Worm (Caenorhabditis elegans): ENCODE data around the gene Y57G7A.2.

Gene Y57G7A.2

DNA sequence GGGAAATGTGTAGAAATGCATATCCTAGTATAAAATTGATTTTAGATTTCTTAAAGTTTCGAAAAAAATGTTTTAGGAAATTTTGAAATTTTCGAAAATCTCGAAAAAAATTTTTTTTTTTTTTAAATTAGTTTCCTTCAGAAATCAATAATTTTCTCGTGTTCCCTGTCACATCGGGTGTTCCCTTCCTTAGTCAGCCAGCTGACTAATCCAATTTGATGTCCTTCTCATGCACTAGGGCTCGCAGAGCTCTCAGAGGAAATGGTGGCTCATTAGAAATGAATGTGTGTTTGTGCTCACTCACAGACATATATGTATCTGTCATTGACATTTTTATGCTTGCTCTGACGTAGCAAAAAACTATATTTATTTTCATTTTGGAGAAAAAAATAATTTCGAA is 47.9 kb downstream of the Y57G7A.2 start:
- no peak for TF ChIP-seq ctbp-1 (GFP tag; IDR thresholded peaks at IDR 0.05)
- TF ChIP-seq aha-1 (tag), result peak; percentile 55

DNA sequence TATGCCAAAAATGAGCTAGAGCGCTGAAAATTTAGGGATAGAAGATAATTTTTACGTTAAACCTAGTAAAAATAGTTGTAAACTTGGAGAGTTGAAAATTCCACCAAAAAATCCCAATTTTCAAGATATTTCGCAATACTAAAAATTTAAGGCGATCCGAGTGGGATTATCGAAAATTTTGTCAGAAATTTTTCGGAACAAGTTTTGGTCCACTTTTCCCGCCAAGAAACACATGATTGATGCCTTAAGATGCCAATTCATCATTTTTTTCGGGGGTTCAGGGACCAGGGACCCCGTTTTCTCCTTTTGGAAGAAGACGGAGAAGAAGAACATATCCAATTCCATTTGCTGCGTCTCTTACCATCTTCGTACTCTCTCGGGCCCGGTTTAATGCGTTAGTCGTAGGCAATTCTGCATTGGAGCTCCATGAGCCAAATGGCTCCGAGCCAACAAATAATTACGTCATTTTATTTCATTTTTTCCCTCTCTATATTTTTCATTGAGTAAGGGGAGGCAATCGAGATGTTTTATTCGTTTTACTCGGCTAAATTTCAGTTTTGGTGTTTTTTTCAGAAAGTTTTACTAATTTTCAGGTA is 48.7 kb downstream of the Y57G7A.2 start:
- TF ChIP-seq ctbp-1 (GFP tag; IDR thresholded peaks at IDR 0.05), result no peak
- no peak for TF ChIP-seq T20F7.1 (GFP tag; optimal IDR thresholded peaks at IDR 0.05)
- no peak for TF ChIP-seq lim-7 (GFP tag; IDR thresholded peaks at IDR 0.05)
- TF ChIP-seq nhr-41 (GFP tag; IDR thresholded peaks at IDR 0.05), result no peak
- peak in 1 of 2 experiments; percentile 38 for TF ChIP-seq lsy-2 (tag; optimal IDR thresholded peaks at IDR 0.05)
- peak; percentile 75 for TF ChIP-seq ceh-20 (GFP tag; IDR thresholded peaks at IDR 0.05)
- TF ChIP-seq dve-1 (tag; optimal IDR thresholded peaks at IDR 0.05; ENCODE audit: insufficient read depth), result no peak
- TF ChIP-seq daf-8 (GFP tag; IDR thresholded peaks at IDR 0.05), result no peak
- TF ChIP-seq lin-1 (GFP tag; IDR thresholded peaks at IDR 0.05), result no peak
- TF ChIP-seq hif-1 (tag; optimal IDR thresholded peaks at IDR 0.05), result no peak
- TF ChIP-seq ama-1 (optimal IDR thresholded peaks at IDR 0.05), result no peak
- TF ChIP-seq ZK546.5 (tag; optimal IDR thresholded peaks at IDR 0.05), result no peak
- peak; percentile 34; the same call in 1 of the 2 replicates for TF ChIP-seq vab-7 (GFP tag; IDR thresholded peaks at IDR 0.05)
- no peak for TF ChIP-seq saeg-2 (GFP tag; IDR thresholded peaks at IDR 0.05)
- peak; percentile 21 for TF ChIP-seq zfp-2 (tag; optimal IDR thresholded peaks at IDR 0.05)
- TF ChIP-seq unc-62 (GFP tag; optimal IDR thresholded peaks at IDR 0.05 in 1 of 2), result peak in 1 of 2 experiments; percentile 79
- no peak for TF ChIP-seq unc-62 (tag; optimal IDR thresholded peaks at IDR 0.05)
- TF ChIP-seq hlh-30 (tag; optimal IDR thresholded peaks at IDR 0.05; ENCODE audit: insufficient read depth), result peak; percentile 31
- TF ChIP-seq dpl-1 (GFP tag; optimal IDR thresholded peaks at IDR 0.05), result peak; percentile 10
- no peak for TF ChIP-seq fkh-10 (GFP tag; optimal IDR thresholded peaks at IDR 0.05)
- TF ChIP-seq aha-1 (tag), result peak; percentile 12
- TF ChIP-seq hmg-1.1 (GFP tag; IDR thresholded peaks at IDR 0.05), result no peak
